Worm (Caenorhabditis elegans): ENCODE results near the gene tsp-8.

tsp-8 gene

ce11 chrX:14736955-14737621 is 7.8 kb upstream of the tsp-8 start (continued):
- no peak for TF ChIP-seq unc-62 (GFP tag; optimal IDR thresholded peaks at IDR 0.05)
- TF ChIP-seq alr-1 (tag; optimal IDR thresholded peaks at IDR 0.05; ENCODE audit: borderline replicate concordance): no peak
- TF ChIP-seq Y116A8C.19 (tag; optimal IDR thresholded peaks at IDR 0.05; ENCODE audit: borderline replicate concordance): no peak
- no peak for TF ChIP-seq ceh-82 (tag; optimal IDR thresholded peaks at IDR 0.05)
- no peak for TF ChIP-seq sptf-1 (tag; optimal IDR thresholded peaks at IDR 0.05)
- peak; percentile 59 for TF ChIP-seq nhr-20 (tag; optimal IDR thresholded peaks at IDR 0.05)
- no peak for TF ChIP-seq nhr-84 (tag; optimal IDR thresholded peaks at IDR 0.05)
- TF ChIP-seq tbx-2 (tag; optimal IDR thresholded peaks at IDR 0.05): peak; percentile 52
- TF ChIP-seq blmp-1 (tag; optimal IDR thresholded peaks at IDR 0.05): peak; percentile 63
- no peak for TF ChIP-seq tlp-1 (tag; optimal IDR thresholded peaks at IDR 0.05)
- TF ChIP-seq C34B4.2 (tag; optimal IDR thresholded peaks at IDR 0.05): no peak

ce11 chrX:14736220-14736619 is 6.9 kb upstream of the tsp-8 start:
- TF ChIP-seq tlp-1 (tag; optimal IDR thresholded peaks at IDR 0.05) (no peak), snpc-4 (tag; optimal IDR thresholded peaks at IDR 0.05) (peak; percentile 35), sox-4 (tag; optimal IDR thresholded peaks at IDR 0.05) (no peak)

DNA sequence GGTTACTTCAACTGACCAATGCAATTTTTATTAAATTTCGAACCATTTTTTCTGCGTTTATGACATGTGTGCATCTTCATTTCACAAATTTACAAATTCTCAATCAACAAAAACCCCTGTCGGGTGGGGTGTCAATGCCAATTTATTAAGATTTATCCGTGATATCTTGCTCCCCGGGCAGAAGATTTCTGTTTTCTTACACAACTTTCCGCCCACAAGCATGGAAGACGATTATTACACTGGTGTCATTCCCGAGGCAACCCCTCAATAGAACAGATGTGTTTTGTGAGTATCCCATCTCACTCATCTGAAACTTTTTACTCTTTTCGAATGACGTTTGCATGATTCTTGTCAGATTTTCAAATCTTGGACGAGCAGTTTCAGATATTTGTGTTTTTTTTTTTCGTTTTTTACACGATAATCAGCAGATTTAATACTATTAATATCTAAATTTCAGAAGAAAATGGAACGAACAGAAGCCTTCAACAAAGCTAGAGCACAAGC is 2.6 kb upstream of the tsp-8 start, which contains the start of gene F33C8.4:
Gene F33C8.4, plus strand, starts transcription at position 454 of the 504 bp plus-strand sequence.
- TF ChIP-seq snu-23 (GFP tag; optimal IDR thresholded peaks at IDR 0.05) (peak; percentile 7), unc-130 (tag; optimal IDR thresholded peaks at IDR 0.05) (peak; percentile 29), hlh-17 (GFP tag; optimal IDR thresholded peaks at IDR 0.05; ENCODE audit: borderline replicate concordance) (no peak), rnt-1 (tag; optimal IDR thresholded peaks at IDR 0.05) (peak; percentile 38), mdl-1 (tag; optimal IDR thresholded peaks at IDR 0.05) (peak in 1 of 2 experiments; percentile 8), isw-1 (GFP tag; IDR thresholded peaks at IDR 0.05) (no peak), fkh-4 (tag; optimal IDR thresholded peaks at IDR 0.05; ENCODE audit: borderline replicate concordance) (peak; percentile 18), ceh-8 (GFP tag; optimal IDR thresholded peaks at IDR 0.05) (no peak), lin-14 (GFP tag; optimal IDR thresholded peaks at IDR 0.05) (peak; percentile 70), ceh-63 (GFP tag; optimal IDR thresholded peaks at IDR 0.05) (no peak), dsc-1 (tag; optimal IDR thresholded peaks at IDR 0.05) (peak; percentile 83), lin-35 (GFP tag; optimal IDR thresholded peaks at IDR 0.05) (no peak), blmp-1 (tag; optimal IDR thresholded peaks at IDR 0.05) (no peak), efl-3 (GFP tag; optimal IDR thresholded peaks at IDR 0.05) (no peak), nhr-71 (tag; optimal IDR thresholded peaks at IDR 0.05) (peak; percentile 41), pag-3 (tag; optimal IDR thresholded peaks at IDR 0.05; ENCODE audit: borderline replicate concordance, insufficient read depth) (peak; percentile 43)

- TF ChIP-seq C34B4.2 (tag; optimal IDR thresholded peaks at IDR 0.05) (no peak), efl-3 (GFP tag; optimal IDR thresholded peaks at IDR 0.05) (no peak), efl-1 (optimal IDR thresholded peaks at IDR 0.05) (no peak), efl-1 (GFP tag; optimal IDR thresholded peaks at IDR 0.05 in 1 of 2) (no peak), jun-1 (tag; optimal IDR thresholded peaks at IDR 0.05) (no peak), dsc-1 (tag; optimal IDR thresholded peaks at IDR 0.05) (no peak), ztf-11 (tag; optimal IDR thresholded peaks at IDR 0.05) (no peak), aly-2 (tag; optimal IDR thresholded peaks at IDR 0.05) (no peak), egl-27 (tag; optimal IDR thresholded peaks at IDR 0.05) (no peak), lsy-2 (tag; optimal IDR thresholded peaks at IDR 0.05) (no peak), nhr-77 (tag; optimal IDR thresholded peaks at IDR 0.05) (no peak), lin-35 (GFP tag; optimal IDR thresholded peaks at IDR 0.05) (no peak)
Observed at ce11 chrX:14724935-14725334, 4.4 kb downstream of the tsp-8 start.
